Worm (Caenorhabditis elegans): ENCODE data around the gene cdr-3.

The cdr-3 gene

ce11 chrV:12450441-12450840, 33.3 kb upstream of the cdr-3 start, which contains the start of gene F28C1.1 (continued):
- no peak for TF ChIP-seq fos-1 (tag; optimal IDR thresholded peaks at IDR 0.05)
- TF ChIP-seq rnt-1 (tag; optimal IDR thresholded peaks at IDR 0.05): peak; percentile 9
- TF ChIP-seq ets-5 (GFP tag; IDR thresholded peaks at IDR 0.05): no peak
- peak; percentile 18 for TF ChIP-seq xbp-1 (tag; optimal IDR thresholded peaks at IDR 0.05)

DNA sequence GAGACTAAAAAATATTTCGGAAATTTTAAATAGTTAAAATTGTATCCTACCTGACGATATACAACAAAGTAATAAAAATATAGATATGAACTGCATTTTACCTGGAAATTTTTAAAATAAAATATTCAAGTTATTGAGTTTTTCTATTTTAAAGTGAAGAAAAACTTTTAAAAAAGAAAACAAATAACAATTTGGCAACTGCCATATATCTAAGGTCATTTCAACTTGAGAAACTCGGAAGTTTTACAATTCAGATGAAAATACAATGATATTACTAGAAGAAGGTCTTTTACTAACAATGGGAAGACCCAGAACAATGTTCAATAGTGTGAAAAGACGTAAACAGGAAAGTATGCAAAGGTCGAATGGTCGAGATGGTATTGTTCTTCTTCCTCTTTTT, 32.7 kb upstream of the cdr-3 start, which contains the start of gene C54D10.10:
Gene C54D10.10 (minus strand): TSS at position 101 of the 400 bp plus-strand sequence.
- TF ChIP-seq jun-1 (tag; optimal IDR thresholded peaks at IDR 0.05): no peak
- TF ChIP-seq pqm-1 (tag; optimal IDR thresholded peaks at IDR 0.05): no peak
- TF ChIP-seq isw-1 (GFP tag; IDR thresholded peaks at IDR 0.05): no peak
- TF ChIP-seq unc-30 (tag; optimal IDR thresholded peaks at IDR 0.05): no peak
- TF ChIP-seq nhr-76 (tag; optimal IDR thresholded peaks at IDR 0.05): no peak
- no peak for TF ChIP-seq unc-62 (GFP tag; optimal IDR thresholded peaks at IDR 0.05)
- no peak for TF ChIP-seq nhr-12 (tag; optimal IDR thresholded peaks at IDR 0.05)
- no peak for TF ChIP-seq vab-15 (tag; optimal IDR thresholded peaks at IDR 0.05)
- no peak for TF ChIP-seq nhr-85 (tag)
- no peak for TF ChIP-seq C04F5.9 (tag; optimal IDR thresholded peaks at IDR 0.05)
- no peak for TF ChIP-seq fos-1 (tag; optimal IDR thresholded peaks at IDR 0.05)
- TF ChIP-seq efl-3 (GFP tag; optimal IDR thresholded peaks at IDR 0.05): no peak
- TF ChIP-seq grh-1 (GFP tag; IDR thresholded peaks at IDR 0.05): no peak
- TF ChIP-seq aly-2 (tag; optimal IDR thresholded peaks at IDR 0.05): no peak
- TF ChIP-seq zag-1 (tag; optimal IDR thresholded peaks at IDR 0.05): no peak
- no peak for TF ChIP-seq elt-3 (tag; optimal IDR thresholded peaks at IDR 0.05)
- no peak for TF ChIP-seq nhr-90 (tag; optimal IDR thresholded peaks at IDR 0.05; ENCODE audit: poor library complexity)
- no peak for TF ChIP-seq snpc-4 (tag; optimal IDR thresholded peaks at IDR 0.05)
- TF ChIP-seq ceh-88 (GFP tag; IDR thresholded peaks at IDR 0.05): no peak

DNA sequence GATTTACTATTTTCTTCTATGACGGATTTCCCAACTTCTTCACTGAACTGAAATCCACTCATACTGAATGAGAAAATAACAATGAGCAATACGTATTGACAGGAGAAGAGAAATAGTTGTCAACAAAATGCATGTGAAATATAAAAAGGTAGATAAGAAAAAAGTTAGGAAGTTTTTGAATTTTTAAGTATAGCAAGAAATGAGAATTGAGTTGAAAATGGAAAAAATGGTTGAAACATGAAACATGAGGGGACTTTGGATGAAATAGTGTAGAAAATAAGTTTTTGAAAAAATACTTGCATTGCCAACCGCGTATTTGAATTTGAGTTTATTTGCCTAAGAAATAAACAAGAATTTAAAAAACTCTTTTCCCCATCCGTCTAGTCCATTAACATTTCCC, 29.7 kb upstream of the cdr-3 start, which contains the start of the genes pals-38 and C54D10.9:
Gene pals-38 (minus strand): TSS at position 101 of the 400 bp plus-strand sequence.
Gene C54D10.9 (plus strand): TSS at position 259 of the 400 bp plus-strand sequence.
- TF ChIP-seq efl-1 (optimal IDR thresholded peaks at IDR 0.05) (no peak), efl-1 (GFP tag; optimal IDR thresholded peaks at IDR 0.05 in 1 of 2) (peak in 1 of 2 experiments; percentile 79), unc-130 (tag; optimal IDR thresholded peaks at IDR 0.05) (no peak)

DNA sequence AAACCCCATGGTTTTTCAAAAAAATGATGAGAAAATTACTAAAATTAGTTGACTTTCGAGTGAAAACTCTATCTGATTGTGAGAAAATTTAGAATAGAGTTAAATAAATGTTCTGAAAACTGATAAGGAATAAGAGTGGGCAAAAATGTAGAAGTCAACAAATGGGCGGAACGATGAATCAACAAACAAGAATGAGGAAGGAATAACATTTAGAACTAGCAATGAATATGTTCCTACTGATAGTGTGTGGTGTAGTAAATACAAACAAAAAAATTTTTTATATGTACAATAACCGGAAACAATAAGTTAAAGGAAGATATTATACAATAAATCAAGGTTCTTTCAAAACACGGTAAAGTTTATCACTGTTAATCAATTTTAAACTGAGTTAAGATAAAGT, 26.6 kb upstream of the cdr-3 start, which contains the start of gene pals-39:
Gene pals-39 (minus strand): TSS at position 101 of the 400 bp plus-strand sequence.
- TF ChIP-seq lin-39 (tag; optimal IDR thresholded peaks at IDR 0.05): no peak
- TF ChIP-seq irx-1 (tag; optimal IDR thresholded peaks at IDR 0.05): no peak
- TF ChIP-seq tlp-1 (tag; optimal IDR thresholded peaks at IDR 0.05): no peak
- no peak for TF ChIP-seq lin-13 (GFP tag; optimal IDR thresholded peaks at IDR 0.05)

- TF ChIP-seq vab-15 (tag; optimal IDR thresholded peaks at IDR 0.05) (no peak), fkh-4 (tag; optimal IDR thresholded peaks at IDR 0.05; ENCODE audit: borderline replicate concordance) (no peak), nhr-47 (tag; optimal IDR thresholded peaks at IDR 0.05) (no peak), ces-1 (GFP tag; optimal IDR thresholded peaks at IDR 0.05) (no peak), fos-1 (tag; optimal IDR thresholded peaks at IDR 0.05) (no peak), lir-3 (tag; optimal IDR thresholded peaks at IDR 0.05; ENCODE audit: poor library complexity) (no peak), mef-2 (tag; optimal IDR thresholded peaks at IDR 0.05) (no peak), ceh-88 (GFP tag; IDR thresholded peaks at IDR 0.05) (no peak), rnt-1 (tag; optimal IDR thresholded peaks at IDR 0.05) (no peak), sptf-1 (tag; optimal IDR thresholded peaks at IDR 0.05) (no peak), fkh-8 (tag; optimal IDR thresholded peaks at IDR 0.05) (no peak), nhr-19 (GFP tag; conservative IDR thresholded peaks at IDR 0.05) (no peak)
Observed at ce11 chrV:12441420-12441819, 24.2 kb upstream of the cdr-3 start, which contains the start of gene pals-37. Gene pals-37 (minus strand): TSS chrV:12441520.
